Worm (Caenorhabditis elegans): ENCODE measurements around the gene C13A2.6.
A peak's percentile ranks its signal among the peaks of the same experiment; 100 is the strongest.

- TF ChIP-seq ceh-24 (tag; optimal IDR thresholded peaks at IDR 0.05) (peak; percentile 18), lin-11 (tag; optimal IDR thresholded peaks at IDR 0.05) (peak; percentile 74), hlh-30 (tag; optimal IDR thresholded peaks at IDR 0.05; ENCODE audit: insufficient read depth) (no peak), pqm-1 (tag; optimal IDR thresholded peaks at IDR 0.05) (peak; percentile 58), ceh-18 (tag; optimal IDR thresholded peaks at IDR 0.05) (no peak), pha-4 (tag; optimal IDR thresholded peaks at IDR 0.05) (no peak), pat-9 (tag; optimal IDR thresholded peaks at IDR 0.05) (peak; percentile 91), sox-4 (tag; optimal IDR thresholded peaks at IDR 0.05) (peak; percentile 86), lim-6 (tag; optimal IDR thresholded peaks at IDR 0.05) (no peak), ama-1 (optimal IDR thresholded peaks at IDR 0.05) (no peak), pha-2 (tag; optimal IDR thresholded peaks at IDR 0.05) (peak; percentile 85), nhr-11 (tag; optimal IDR thresholded peaks at IDR 0.05) (no peak), gmeb-2 (tag; optimal IDR thresholded peaks at IDR 0.05) (peak; percentile 79), dmd-4 (tag; optimal IDR thresholded peaks at IDR 0.05; ENCODE audit: borderline replicate concordance) (no peak)
Observed at ce11 chrV:7230847-7231246, 38.7 kb upstream of the C13A2.6 start, which contains the start of the genes gei-6 and krr-1.

Data from whole organism, late embryonic.